Fruit fly (Drosophila melanogaster) whole organism, embryonic: ENCODE measurements around the gene Uba2.

Source experiments
- CG10462 ChIP-seq: fragments of 200-800 bp; sonication (Bioruptor generic); optimal IDR thresholded peaks from 2 replicates; lab custom pipeline; 2016; ENCODE audit warnings: missing biosample characterization, missing genetic modification characterization
- CG15479 ChIP-seq: fragments of 200-800 bp; sonication (Bioruptor generic); optimal IDR thresholded peaks from 3 replicates; lab custom pipeline; 2019; ENCODE audit warnings: missing biosample characterization, mild to moderate bottlenecking, missing genetic modification characterization, moderate library complexity
- CG17385 ChIP-seq: fragments of 200-800 bp; sonication (Bioruptor generic); optimal IDR thresholded peaks from 3 replicates; lab custom pipeline; 2018; ENCODE audit warnings: missing biosample characterization, mild to moderate bottlenecking, missing genetic modification characterization
- CG34376 ChIP-seq: fragments of 200-800 bp; sonication (Bioruptor generic); optimal IDR thresholded peaks from 2 replicates; lab custom pipeline; 2018; ENCODE audit warnings: missing biosample characterization, mild to moderate bottlenecking, missing genetic modification characterization
- D19A ChIP-seq: fragments of 200-800 bp; optimal IDR thresholded peaks from 3 replicates; lab custom pipeline; 2019; ENCODE audit warnings: missing biosample characterization, mild to moderate bottlenecking, missing genetic modification characterization, moderate library complexity
- HLH4C ChIP-seq: fragments of 200-800 bp; sonication (Bioruptor generic); IDR thresholded peaks from 3 replicates; pipeline ENCODE4 v1.3.6; 2022; ENCODE audit warnings: missing biosample characterization, missing genetic modification characterization; ENCODE audit not compliant: partially characterized antibody
- amos ChIP-seq: fragments of 200-800 bp; sonication (Bioruptor generic); IDR thresholded peaks from 2 replicates; pipeline ENCODE4 v1.3.6; 2022; ENCODE audit warnings: missing biosample characterization, missing genetic modification characterization; ENCODE audit not compliant: partially characterized antibody
- chm ChIP-seq: fragments of 200-800 bp; sonication (Bioruptor generic); IDR thresholded peaks from 2 replicates; pipeline ENCODE4 v1.3.6; 2022; ENCODE audit warnings: missing biosample characterization, missing genetic modification characterization
- eyg ChIP-seq: fragments of 200-800 bp; sonication (Bioruptor generic); optimal IDR thresholded peaks from 3 replicates; lab custom pipeline; 2016; ENCODE audit warnings: missing biosample characterization, missing genetic modification characterization
- inv ChIP-seq: fragments of 200-800 bp; sonication (Bioruptor generic); IDR thresholded peaks from 2 replicates; pipeline ENCODE4 v1.3.6; 2022; ENCODE audit warnings: missing biosample characterization, missing genetic modification characterization; ENCODE audit not compliant: partially characterized antibody
- jumu ChIP-seq: fragments of 200-800 bp; sonication (Bioruptor generic); optimal IDR thresholded peaks from 3 replicates; lab custom pipeline; 2016; ENCODE audit warnings: missing biosample characterization, missing genetic modification characterization
- pan ChIP-seq, 4 experiments: fragments of >200 bp in 3 of 4; fragments of 200-800 bp in 1 of 4; sonication (Bioruptor generic) in 1 of 4; optimal IDR thresholded peaks in 3 of 4; IDR thresholded peaks in 1 of 4; 2 replicates each; pipeline versions ENCODE4 v1.3.6 to Lab custom; 2017 to 2022; ENCODE audit warnings: missing biosample characterization in 2 of 4, missing genetic modification characterization in 2 of 4, mixed read lengths in 1 of 4
- pros ChIP-seq: fragments of 200-800 bp; sonication (Bioruptor generic); optimal IDR thresholded peaks from 3 replicates; lab custom pipeline; 2019; ENCODE audit warnings: missing biosample characterization, mild to moderate bottlenecking, missing genetic modification characterization, moderate library complexity
- slp2 ChIP-seq: fragments of 200-800 bp; sonication (Bioruptor generic); optimal IDR thresholded peaks from 2 replicates; lab custom pipeline; 2016; ENCODE audit warnings: missing biosample characterization, missing genetic modification characterization

DNA sequence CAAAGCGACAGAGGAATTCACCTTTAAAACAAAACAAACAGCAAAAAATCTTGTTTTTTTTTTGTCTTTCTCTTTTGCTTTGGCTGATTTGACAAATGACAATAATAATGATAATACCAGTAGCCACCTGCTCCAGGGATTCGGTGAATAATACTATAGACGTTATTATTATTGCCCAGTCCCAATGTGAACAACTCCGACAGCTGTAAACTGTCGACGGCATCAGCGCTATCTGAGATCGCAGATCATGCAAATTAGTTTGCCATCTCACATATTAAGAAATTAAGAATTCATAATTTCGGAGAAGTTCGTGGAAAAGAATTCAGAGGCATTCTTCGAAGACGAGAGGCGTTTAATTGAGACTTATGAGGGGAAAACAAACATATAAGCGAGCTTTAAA, 41.4 kb downstream of the Uba2 start:
- TF ChIP-seq CG15479 (GFP tag; lab: Kevin White, UChicago) (no peak), jumu (no peak), CG10462 (GFP tag; lab: Kevin White, UChicago) (no peak), slp2 (GFP tag; lab: Kevin White, UChicago) (no peak), HLH4C (GFP tag; lab: Robert Waterston, UW) (no peak), eyg (GFP tag; lab: Kevin White, UChicago) (no peak), D19A (tag; lab: Kevin White, UChicago) (no peak), amos (GFP tag; lab: Robert Waterston, UW) (no peak), pros (GFP tag; lab: Kevin White, UChicago) (no peak), inv (no peak), CG34376 (GFP tag; lab: Kevin White, UChicago) (no peak), chm (GFP tag; lab: Robert Waterston, UW) (no peak), pan (optimal IDR thresholded peaks at IDR 0.05; lab: Kevin White, UChicago) (no peak), pan (GFP tag; optimal IDR thresholded peaks at IDR 0.05 in 1 of 2, IDR thresholded peaks at IDR 0.05 in 1 of 2) (no peak), CG17385 (GFP tag; lab: Kevin White, UChicago) (no peak)
